Worm (Caenorhabditis elegans): Measurements from ENCODE around the gene scav-3.

- TF ChIP-seq nfya-1 (tag; optimal IDR thresholded peaks at IDR 0.05; ENCODE audit: borderline replicate concordance, insufficient read depth) (no peak), ztf-18 (tag; optimal IDR thresholded peaks at IDR 0.05) (no peak), ama-1 (optimal IDR thresholded peaks at IDR 0.05) (no peak), ama-1 (GFP tag; optimal IDR thresholded peaks at IDR 0.05) (peak in 1 of 2 experiments; percentile 65), attf-5 (GFP tag; optimal IDR thresholded peaks at IDR 0.05) (no peak), zim-3 (tag; optimal IDR thresholded peaks at IDR 0.05) (no peak), chd-7 (tag; optimal IDR thresholded peaks at IDR 0.05) (no peak), pha-4 (tag; optimal IDR thresholded peaks at IDR 0.05) (no peak), hrde-1 (tag; optimal IDR thresholded peaks at IDR 0.05; ENCODE audit: borderline replicate concordance) (no peak), Y79H2A.3 (GFP tag; conservative IDR thresholded peaks at IDR 0.05) (no peak), K12H6.12 (tag; optimal IDR thresholded peaks at IDR 0.05) (no peak), akir-1 (GFP tag; optimal IDR thresholded peaks at IDR 0.05) (no peak)
Measured at ce11 chrIII:12425846-12426405, 30.7 kb downstream of the scav-3 start.
